Fruit fly (Drosophila melanogaster) whole organism, prepupa: ENCODE results near the gene CG6184.
A peak's percentile ranks its signal among the peaks of the same experiment; 100 is the strongest.

Experiments
- Blimp-1 ChIP-seq: fragments of 200-800 bp; sonication (Bioruptor generic); optimal IDR thresholded peaks from 3 replicates; lab custom pipeline; 2017; ENCODE audit warnings: missing biosample characterization, missing genetic modification characterization, mild to moderate bottlenecking, moderate library complexity, missing genetic modification reagents
- CG10631 ChIP-seq: fragments of 200-800 bp; sonication (Bioruptor generic); optimal IDR thresholded peaks from 2 replicates; lab custom pipeline; 2016; ENCODE audit warnings: missing biosample characterization, missing genetic modification characterization
- CG10669 ChIP-seq: fragments of 200-800 bp; sonication (Bioruptor generic); optimal IDR thresholded peaks from 3 replicates; lab custom pipeline; 2018; ENCODE audit warnings: missing biosample characterization, mild to moderate bottlenecking, missing genetic modification characterization, moderate library complexity
- CG11902 ChIP-seq: fragments of 200-800 bp; sonication (Bioruptor generic); optimal IDR thresholded peaks from 3 replicates; lab custom pipeline; 2016; ENCODE audit warnings: missing biosample characterization, missing genetic modification characterization
- CG16779 ChIP-seq: fragments of 200-800 bp; sonication (Bioruptor generic); optimal IDR thresholded peaks from 3 replicates; lab custom pipeline; 2017; ENCODE audit warnings: missing biosample characterization, mild to moderate bottlenecking, missing genetic modification characterization
- CG31627 ChIP-seq: fragments of 200-800 bp; sonication (Bioruptor generic); optimal IDR thresholded peaks from 3 replicates; lab custom pipeline; 2016; ENCODE audit warnings: missing biosample characterization, missing genetic modification characterization
- CG32006 ChIP-seq: fragments of 200-800 bp; sonication (Bioruptor generic); optimal IDR thresholded peaks from 3 replicates; lab custom pipeline; 2017; ENCODE audit warnings: missing biosample characterization, mild to moderate bottlenecking, missing genetic modification characterization
- CG34406 ChIP-seq: fragments of 200-800 bp; sonication (Bioruptor generic); optimal IDR thresholded peaks from 3 replicates; lab custom pipeline; 2016; ENCODE audit warnings: missing biosample characterization, missing genetic modification characterization
- CG4318 ChIP-seq: fragments of 200-800 bp; sonication (Bioruptor generic); optimal IDR thresholded peaks from 3 replicates; lab custom pipeline; 2017; ENCODE audit warnings: missing biosample characterization, mild to moderate bottlenecking, missing genetic modification characterization
- CG6163 ChIP-seq: fragments of 200-800 bp; sonication (Bioruptor generic); IDR thresholded peaks from 3 replicates; pipeline ENCODE4 v1.3.6; 2022; ENCODE audit warnings: missing biosample characterization, missing genetic modification characterization
- CG6792 ChIP-seq: fragments of 200-800 bp; sonication (Bioruptor generic); optimal IDR thresholded peaks from 3 replicates; lab custom pipeline; 2016; ENCODE audit warnings: missing biosample characterization, missing genetic modification characterization
- CG9139 ChIP-seq: fragments of 200-800 bp; sonication (Bioruptor generic); optimal IDR thresholded peaks from 3 replicates; lab custom pipeline; 2017; ENCODE audit warnings: missing biosample characterization, mild to moderate bottlenecking, missing genetic modification characterization
- Eip75B ChIP-seq: fragments of 200-800 bp; sonication (Bioruptor generic); optimal IDR thresholded peaks from 3 replicates; lab custom pipeline; 2016; ENCODE audit warnings: missing biosample characterization, missing genetic modification characterization
- Eip78C ChIP-seq: fragments of 200-800 bp; sonication (Bioruptor generic); peaks from one replicate; lab custom pipeline; 2016; ENCODE audit warnings: missing biosample characterization, missing genetic modification characterization
- Eip93F ChIP-seq: fragments of 200-800 bp; sonication (Bioruptor generic); optimal IDR thresholded peaks from 2 replicates; lab custom pipeline; 2016; ENCODE audit warnings: missing biosample characterization, mild to moderate bottlenecking, missing genetic modification characterization
- Ets21C ChIP-seq: fragments of 200-800 bp; sonication (Bioruptor generic); optimal IDR thresholded peaks from 3 replicates; lab custom pipeline; 2016; ENCODE audit warnings: missing biosample characterization, missing genetic modification characterization
- Ets96B ChIP-seq: fragments of 200-800 bp; optimal IDR thresholded peaks from 2 replicates; lab custom pipeline; 2019; ENCODE audit warnings: missing biosample characterization, mild to moderate bottlenecking, missing genetic modification characterization, moderate library complexity
- Hr38 ChIP-seq: sonication (Bioruptor generic); optimal IDR thresholded peaks from 2 replicates; lab custom pipeline; 2016; ENCODE audit warnings: missing biosample characterization, missing genetic modification characterization
- Hr4 ChIP-seq: fragments of 200-800 bp; sonication (Bioruptor generic); optimal IDR thresholded peaks from 3 replicates; lab custom pipeline; 2016; ENCODE audit warnings: missing biosample characterization, missing genetic modification characterization
- Met ChIP-seq: fragments of 200-800 bp; sonication (Bioruptor generic); optimal IDR thresholded peaks from 3 replicates; lab custom pipeline; 2016; ENCODE audit warnings: missing biosample characterization, missing genetic modification characterization
- OdsH ChIP-seq: fragments of 200-800 bp; sonication (Bioruptor generic); optimal IDR thresholded peaks from 3 replicates; lab custom pipeline; 2016; ENCODE audit warnings: missing biosample characterization, missing genetic modification characterization
- Smox ChIP-seq: fragments of 200-800 bp; sonication (Bioruptor generic); optimal IDR thresholded peaks from 3 replicates; lab custom pipeline; 2016; ENCODE audit warnings: missing biosample characterization, missing genetic modification characterization
- Sox102F ChIP-seq: fragments of 200-800 bp; sonication (Bioruptor generic); optimal IDR thresholded peaks from 2 replicates; lab custom pipeline; 2016; ENCODE audit warnings: missing biosample characterization, mild to moderate bottlenecking, missing genetic modification characterization
- Sox14 ChIP-seq: fragments of 200-800 bp; sonication (Bioruptor generic); optimal IDR thresholded peaks from 3 replicates; lab custom pipeline; 2016; ENCODE audit warnings: missing biosample characterization, missing genetic modification characterization
- Sox15 ChIP-seq: fragments of 200-800 bp; sonication (Bioruptor generic); optimal IDR thresholded peaks from 3 replicates; lab custom pipeline; 2016; ENCODE audit warnings: missing biosample characterization, missing genetic modification characterization
- acj6 ChIP-seq: fragments of 200-800 bp; sonication (Bioruptor generic); optimal IDR thresholded peaks from 3 replicates; lab custom pipeline; 2016; ENCODE audit warnings: missing biosample characterization, missing genetic modification characterization
- dac ChIP-seq: fragments of 200-800 bp; sonication (Bioruptor generic); optimal IDR thresholded peaks from 2 replicates; lab custom pipeline; 2017; ENCODE audit warnings: missing biosample characterization, mild to moderate bottlenecking, missing genetic modification characterization
- esn ChIP-seq: fragments of 200-800 bp; sonication (Bioruptor generic); optimal IDR thresholded peaks from 2 replicates; lab custom pipeline; 2016; ENCODE audit warnings: missing biosample characterization, mild to moderate bottlenecking, missing genetic modification characterization, moderate library complexity
- fd85E ChIP-seq: fragments of 200-800 bp; sonication (Bioruptor generic); optimal IDR thresholded peaks from 3 replicates; lab custom pipeline; 2016; ENCODE audit warnings: missing biosample characterization, missing genetic modification characterization
- fkh ChIP-seq: fragments of 200-800 bp; sonication (Bioruptor generic); optimal IDR thresholded peaks from 3 replicates; lab custom pipeline; 2017; ENCODE audit warnings: missing biosample characterization, mild to moderate bottlenecking, missing genetic modification characterization, moderate library complexity
- net ChIP-seq: fragments of 200-800 bp; sonication (Bioruptor generic); optimal IDR thresholded peaks from 3 replicates; lab custom pipeline; 2016; ENCODE audit warnings: missing biosample characterization, missing genetic modification characterization
- pdm3 ChIP-seq: fragments of 200-800 bp; sonication (Bioruptor generic); optimal IDR thresholded peaks from 3 replicates; lab custom pipeline; 2016; ENCODE audit warnings: missing biosample characterization, missing genetic modification characterization
- salr ChIP-seq, 2 experiments: fragments of 200-800 bp; sonication (Bioruptor generic); optimal IDR thresholded peaks; 3 replicates each; lab custom pipeline; 2016 to 2018; ENCODE audit warnings: missing biosample characterization in 2 of 2, missing genetic modification characterization in 2 of 2, mild to moderate bottlenecking in 1 of 2
- ss ChIP-seq, 2 experiments: fragments of 200-800 bp; sonication (Bioruptor generic); optimal IDR thresholded peaks; 2 replicates in 1 of 2; 3 replicates in 1 of 2; lab custom pipeline; 2017 to 2018; ENCODE audit warnings: mild to moderate bottlenecking in 2 of 2, missing biosample characterization in 2 of 2, missing genetic modification characterization in 2 of 2, moderate library complexity in 1 of 2
- svp ChIP-seq: fragments of 200-800 bp; sonication (Bioruptor generic); peaks from one replicate; lab custom pipeline; 2016; ENCODE audit warnings: missing biosample characterization, missing genetic modification characterization
- topi ChIP-seq: fragments of 200-800 bp; sonication (Bioruptor generic); optimal IDR thresholded peaks from 3 replicates; lab custom pipeline; 2016; ENCODE audit warnings: missing biosample characterization, missing genetic modification characterization
- vri ChIP-seq: fragments of 200-800 bp; sonication (Bioruptor generic); optimal IDR thresholded peaks from 3 replicates; lab custom pipeline; 2016; ENCODE audit warnings: missing biosample characterization, mild to moderate bottlenecking, missing genetic modification characterization

Gene CG6184

DNA sequence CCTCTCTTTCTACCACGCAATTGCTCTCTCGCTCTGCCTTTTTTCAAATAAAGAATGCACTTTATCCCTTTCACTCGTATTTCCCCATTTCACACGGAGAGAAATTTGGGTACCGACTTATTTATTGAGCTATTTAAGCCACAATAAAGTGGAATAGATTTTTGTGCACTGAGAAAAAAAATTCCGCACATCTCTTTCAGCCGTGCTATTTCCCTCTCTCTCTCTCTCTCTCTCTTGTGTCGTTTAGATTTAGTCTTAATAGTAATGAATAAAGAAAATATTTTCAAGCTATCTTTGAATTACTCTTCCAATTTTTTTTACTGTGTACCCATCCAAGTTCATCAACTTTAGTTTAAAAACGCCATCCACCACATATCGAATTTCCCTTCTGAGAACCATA, 34.1 kb downstream of the CG6184 start (continued):
- peak; percentile 65 for TF ChIP-seq CG10669 (GFP tag; lab: Kevin White, UChicago)
- TF ChIP-seq CG6163 (GFP tag; lab: Robert Waterston, UW) = peak; percentile 72
- peak; percentile 37 for TF ChIP-seq CG9139 (GFP tag; lab: Kevin White, UChicago)
- peak in 1 of 2 experiments; percentile 50 for TF ChIP-seq ss (GFP tag; optimal IDR thresholded peaks at IDR 0.05; lab: Kevin White, UChicago)
- TF ChIP-seq CG6792 (GFP tag; lab: Kevin White, UChicago) = peak; percentile 78
- TF ChIP-seq Eip75B (GFP tag; lab: Kevin White, UChicago) = peak; percentile 83
- peak; percentile 66 for TF ChIP-seq net
- peak; percentile 66 for TF ChIP-seq Sox15 (GFP tag; lab: Kevin White, UChicago)
- TF ChIP-seq, all 60 proteins: peak for 51

DNA sequence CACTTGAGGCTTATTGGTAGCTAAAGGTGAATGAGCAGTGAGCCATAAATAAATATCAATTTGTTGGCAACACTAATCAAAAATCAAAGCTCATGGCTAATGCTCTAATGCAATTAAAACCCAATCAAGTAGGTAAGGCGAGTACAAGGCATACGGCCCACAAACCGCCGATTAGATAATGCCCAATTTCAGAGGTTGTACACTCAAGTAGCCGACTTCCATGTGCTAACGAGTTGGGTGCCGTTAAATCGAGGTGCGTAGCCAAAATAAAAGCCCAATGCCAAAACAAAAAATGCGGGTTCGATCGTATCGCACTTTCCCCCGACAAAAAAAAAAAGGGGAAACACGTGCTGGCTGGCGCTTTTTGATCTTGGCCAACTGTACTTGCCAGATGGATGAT, 35.7 kb downstream of the CG6184 start:
- TF ChIP-seq CG31627 (GFP tag; lab: Kevin White, UChicago) = no peak
- peak; percentile 62 for TF ChIP-seq vri (GFP tag; lab: Kevin White, UChicago)
- TF ChIP-seq Sox102F = no peak

dm6 chr3R:19620953-19621352, 36.7 kb downstream of the CG6184 start:
- TF ChIP-seq CG6163 (GFP tag; lab: Robert Waterston, UW) (peak; percentile 14; the same call in 1 of the 3 replicates), fkh (peak; percentile 42), fd85E (GFP tag; lab: Kevin White, UChicago) (no peak), Blimp-1 (GFP tag; lab: Kevin White, UChicago) (no peak), Eip78C (GFP tag; lab: Kevin White, UChicago) (peak; percentile 25), pdm3 (GFP tag; lab: Kevin White, UChicago) (no peak), CG31627 (GFP tag; lab: Kevin White, UChicago) (no peak)

DNA sequence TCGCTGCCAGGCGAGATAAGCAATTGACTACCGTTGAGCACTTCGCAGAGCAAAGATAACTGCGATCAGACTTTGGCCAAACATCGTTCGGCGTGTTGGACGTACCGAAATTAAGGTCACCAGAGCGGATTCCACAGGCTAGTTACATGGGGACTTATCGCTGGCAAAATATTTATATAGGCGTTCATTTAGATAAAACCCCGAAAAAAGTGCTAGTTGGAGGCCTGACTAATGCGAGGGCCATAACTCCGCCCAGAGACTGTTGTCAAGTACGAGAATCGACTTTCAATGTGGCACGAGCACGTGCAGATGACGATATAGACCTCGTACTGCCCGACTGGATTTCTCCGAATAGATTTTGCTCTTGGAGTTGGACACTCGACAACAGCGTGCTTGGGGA, 37.8 kb downstream of the CG6184 start:
- TF ChIP-seq CG16779 (tag; lab: Kevin White, UChicago) (no peak), Ets96B (tag; lab: Kevin White, UChicago) (no peak), fkh (peak; percentile 41), Ets21C (GFP tag; lab: Kevin White, UChicago) (no peak), CG11902 (GFP tag; lab: Kevin White, UChicago) (no peak), acj6 (GFP tag; lab: Kevin White, UChicago) (no peak), OdsH (GFP tag; lab: Kevin White, UChicago) (no peak), Eip93F (GFP tag; lab: Kevin White, UChicago) (no peak), salr (GFP tag; optimal IDR thresholded peaks at IDR 0.05; lab: Kevin White, UChicago) (no peak)

dm6 chr3R:19612908-19613431, 44.7 kb downstream of the CG6184 start, which contains the start of gene CG16727:
Gene CG16727, plus strand, starts transcription at chr3R:19613381.
- TF ChIP-seq fkh (peak; percentile 77), topi (no peak)

DNA sequence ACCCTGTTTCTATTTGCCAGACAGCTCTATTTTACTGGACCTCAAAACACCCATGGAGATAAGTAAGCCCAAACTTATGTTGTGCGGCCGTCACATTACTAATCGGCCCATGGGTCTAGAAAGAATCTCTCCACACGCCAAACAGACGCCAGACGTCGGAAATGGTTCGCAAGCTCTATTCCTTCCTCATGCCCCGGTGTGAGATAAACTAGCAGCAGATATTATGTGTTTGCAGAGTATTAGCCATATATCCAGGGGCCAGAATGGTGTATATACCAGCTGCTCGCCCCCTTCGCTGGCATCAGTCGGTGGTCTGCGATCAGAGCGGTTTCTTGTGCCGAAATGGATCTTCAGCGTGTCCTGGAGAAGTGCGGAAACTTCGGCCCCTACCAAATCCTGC, 47.7 kb downstream of the CG6184 start, which contains the start of gene CG17752:
TSS of gene CG17752 (plus strand) at position 301 of the 400 bp plus-strand sequence.
- no peak for TF ChIP-seq CG10631
- TF ChIP-seq fkh = peak; percentile 10
- no peak for TF ChIP-seq esn

- no peak for TF ChIP-seq Sox14 (GFP tag; lab: Kevin White, UChicago)
- no peak for TF ChIP-seq Eip75B (GFP tag; lab: Kevin White, UChicago)
- no peak for TF ChIP-seq vri (GFP tag; lab: Kevin White, UChicago)
- TF ChIP-seq dac (GFP tag; lab: Kevin White, UChicago) = no peak
- TF ChIP-seq CG4318 (GFP tag; lab: Kevin White, UChicago) = no peak
- no peak for TF ChIP-seq Sox102F
- no peak for TF ChIP-seq Met
- no peak for TF ChIP-seq Smox (GFP tag; lab: Kevin White, UChicago)
- no peak for TF ChIP-seq CG11902 (GFP tag; lab: Kevin White, UChicago)
- TF ChIP-seq CG32006 (GFP tag; lab: Kevin White, UChicago) = no peak
- TF ChIP-seq svp (GFP tag; lab: Kevin White, UChicago) = no peak
- no peak for TF ChIP-seq Hr38 (GFP tag; lab: Kevin White, UChicago)
- TF ChIP-seq fkh = no peak
- TF ChIP-seq OdsH (GFP tag; lab: Kevin White, UChicago) = no peak
- no peak for TF ChIP-seq CG31627 (GFP tag; lab: Kevin White, UChicago)
- no peak for TF ChIP-seq CG16779 (tag; lab: Kevin White, UChicago)
- no peak for TF ChIP-seq CG6792 (GFP tag; lab: Kevin White, UChicago)
- no peak for TF ChIP-seq Hr4
- TF ChIP-seq CG34406 (GFP tag; lab: Kevin White, UChicago) = no peak
Measured at dm6 chr3R:19606954-19607353, 50.7 kb downstream of the CG6184 start, which contains the start of gene CG17751. Gene CG17751, plus strand, starts transcription at chr3R:19607254.
